Worm (Caenorhabditis elegans) whole organism, mixed stage, embryonic: ENCODE measurements around the gene C34C12.7.

Source experiments
- M03D4.4 ChIP-seq: sonication (generic microtip); optimal IDR thresholded peaks from 2 replicates; lab custom pipeline; 2017; ENCODE audit warnings: mild to moderate bottlenecking, missing genetic modification characterization, missing compliant biosample characterization
- blmp-1 ChIP-seq: fragments of 150-350 bp; optimal IDR thresholded peaks from 2 replicates; lab custom pipeline; 2014; ENCODE audit warnings: missing biosample characterization, missing genetic modification characterization
- ceh-39 ChIP-seq: fragments of 150-350 bp; optimal IDR thresholded peaks from 2 replicates; lab custom pipeline; 2014; ENCODE audit warnings: missing biosample characterization, missing genetic modification characterization
- ceh-43 ChIP-seq: fragments of 200-800 bp; sonication (Bioruptor generic); optimal IDR thresholded peaks from 2 replicates; lab custom pipeline; 2018; ENCODE audit warnings: mild to moderate bottlenecking, missing genetic modification characterization, moderate library complexity, missing compliant biosample characterization
- ceh-83 ChIP-seq: fragments of 200-800 bp; sonication (Bioruptor generic); optimal IDR thresholded peaks from 2 replicates; lab custom pipeline; 2018; ENCODE audit warnings: mild to moderate bottlenecking, missing genetic modification characterization, missing compliant biosample characterization
- ces-1 ChIP-seq: fragments of 150-350 bp; optimal IDR thresholded peaks from 2 replicates; lab custom pipeline; 2014; ENCODE audit warnings: missing biosample characterization, missing genetic modification reagents, missing genetic modification characterization
- drap-1 ChIP-seq: fragments of 200-800 bp; sonication (Bioruptor generic); optimal IDR thresholded peaks from 3 replicates; lab custom pipeline; 2018; ENCODE audit warnings: mild to moderate bottlenecking, missing genetic modification characterization, missing compliant biosample characterization
- elt-3 ChIP-seq: fragments of 150-350 bp; optimal IDR thresholded peaks from 2 replicates; lab custom pipeline; 2014; ENCODE audit warnings: missing biosample characterization, missing genetic modification characterization
- flh-1 ChIP-seq: fragments of 200-800 bp; sonication (Bioruptor generic); optimal IDR thresholded peaks from 2 replicates; lab custom pipeline; 2018; ENCODE audit warnings: mild to moderate bottlenecking, missing genetic modification characterization, moderate library complexity, missing compliant biosample characterization
- ham-2 ChIP-seq: fragments of 200-800 bp; sonication (Bioruptor generic); optimal IDR thresholded peaks from 2 replicates; lab custom pipeline; 2018; ENCODE audit warnings: mild to moderate bottlenecking, missing genetic modification characterization, missing compliant biosample characterization
- hlh-1 ChIP-seq: fragments of 150-350 bp; optimal IDR thresholded peaks from 2 replicates; lab custom pipeline; 2014; ENCODE audit warnings: missing biosample characterization, missing genetic modification reagents, missing genetic modification characterization
- lin-13 ChIP-seq: fragments of 150-350 bp; optimal IDR thresholded peaks from 2 replicates; lab custom pipeline; 2014; ENCODE audit warnings: missing biosample characterization, missing genetic modification characterization
- lin-32 ChIP-seq: fragments of 200-800 bp; sonication (Bioruptor generic); optimal IDR thresholded peaks from 2 replicates; lab custom pipeline; 2018; ENCODE audit warnings: mild to moderate bottlenecking, missing genetic modification characterization, missing compliant biosample characterization
- lsy-2 ChIP-seq: fragments of 150-350 bp; optimal IDR thresholded peaks from 2 replicates; lab custom pipeline; 2014; ENCODE audit warnings: missing biosample characterization, missing genetic modification characterization
- mab-5 ChIP-seq: fragments of 150-350 bp; optimal IDR thresholded peaks from 2 replicates; lab custom pipeline; 2014; ENCODE audit warnings: missing biosample characterization, missing genetic modification characterization
- mep-1 ChIP-seq: fragments of 150-350 bp; optimal IDR thresholded peaks from 2 replicates; lab custom pipeline; 2017; ENCODE audit warnings: missing biosample characterization, missing genetic modification reagents, missing genetic modification characterization, inconsistent platforms
- mls-2 ChIP-seq: sonication (generic microtip); optimal IDR thresholded peaks from 2 replicates; lab custom pipeline; 2016; ENCODE audit warnings: mild to moderate bottlenecking, missing genetic modification characterization, moderate library complexity, missing compliant biosample characterization
- nhr-237 ChIP-seq: fragments of 150-350 bp; optimal IDR thresholded peaks from 2 replicates; lab custom pipeline; 2014; ENCODE audit warnings: missing biosample characterization, missing genetic modification characterization
- nhr-28 ChIP-seq: fragments of 150-350 bp; optimal IDR thresholded peaks from 2 replicates; lab custom pipeline; 2014; ENCODE audit warnings: missing biosample characterization, missing genetic modification characterization
- nhr-76 ChIP-seq: sonication (generic microtip); optimal IDR thresholded peaks from 2 replicates; lab custom pipeline; 2017; ENCODE audit warnings: missing biosample characterization, missing genetic modification characterization
- pha-4 ChIP-seq: fragments of 150-350 bp; optimal IDR thresholded peaks from 2 replicates; lab custom pipeline; 2018; ENCODE audit warnings: missing biosample characterization, missing genetic modification reagents, missing genetic modification characterization
- sem-2 ChIP-seq: fragments of 200-800 bp; sonication (Bioruptor generic); optimal IDR thresholded peaks from 2 replicates; lab custom pipeline; 2018; ENCODE audit warnings: mild to moderate bottlenecking, missing genetic modification characterization, missing compliant biosample characterization
- snpc-4 ChIP-seq: fragments of 150-350 bp; optimal IDR thresholded peaks from 2 replicates; lab custom pipeline; 2014; ENCODE audit warnings: missing biosample characterization, missing genetic modification characterization
- sptf-1 ChIP-seq: sonication (generic microtip); optimal IDR thresholded peaks from 2 replicates; lab custom pipeline; 2017; ENCODE audit warnings: mild to moderate bottlenecking, missing genetic modification characterization, moderate library complexity, missing compliant biosample characterization
- tbx-8 ChIP-seq: fragments of 200-800 bp; sonication (Bioruptor generic); optimal IDR thresholded peaks from 2 replicates; lab custom pipeline; 2018; ENCODE audit warnings: mild to moderate bottlenecking, missing genetic modification characterization, moderate library complexity, missing compliant biosample characterization
- unc-120 ChIP-seq: sonication (generic microtip); optimal IDR thresholded peaks from 2 replicates; lab custom pipeline; 2017; ENCODE audit warnings: missing genetic modification characterization, missing compliant biosample characterization; ENCODE audit not compliant: poor library complexity, severe bottlenecking
- unc-39 ChIP-seq: fragments of 150-350 bp; optimal IDR thresholded peaks from 2 replicates; lab custom pipeline; 2014; ENCODE audit warnings: missing biosample characterization, missing genetic modification characterization
- unc-62 ChIP-seq: fragments of 150-350 bp; optimal IDR thresholded peaks from 2 replicates; lab custom pipeline; 2014; ENCODE audit warnings: missing biosample characterization, missing genetic modification reagents, missing genetic modification characterization
- zip-8 ChIP-seq: fragments of 150-350 bp; optimal IDR thresholded peaks from 2 replicates; lab custom pipeline; 2014; ENCODE audit warnings: missing biosample characterization, missing genetic modification characterization
- ztf-11 ChIP-seq: fragments of 150-350 bp; optimal IDR thresholded peaks from 2 replicates; lab custom pipeline; 2014; ENCODE audit warnings: missing biosample characterization, missing genetic modification characterization

C34C12.7 gene

ce11 chrIII:3471403-3472053 lies 16.6 kb downstream of the C34C12.7 start, which contains the start of gene rsu-1:
rsu-1 (plus strand) TSS chrIII:3472003.
- TF ChIP-seq ztf-11, result no peak
- TF ChIP-seq pha-4, result peak; percentile 48
- peak; percentile 42 for TF ChIP-seq M03D4.4 (tag; lab: Kevin White, UChicago)
- no peak for TF ChIP-seq ceh-39
- no peak for TF ChIP-seq drap-1 (GFP tag; lab: Kevin White, UChicago)
- peak; percentile 18 for TF ChIP-seq ces-1 (GFP tag; lab: Kevin White, UChicago)
- peak; percentile 33 for TF ChIP-seq nhr-237 (tag; lab: Kevin White, UChicago)
- peak; percentile 40 for TF ChIP-seq hlh-1 (tag; lab: Kevin White, UChicago)
- TF ChIP-seq flh-1, result no peak
- peak; percentile 60 for TF ChIP-seq lsy-2
- peak; percentile 32 for TF ChIP-seq blmp-1 (tag; lab: Kevin White, UChicago)
- no peak for TF ChIP-seq nhr-76 (tag; lab: Kevin White, UChicago)
- peak; percentile 81 for TF ChIP-seq unc-62 (GFP tag; lab: Kevin White, UChicago)
- TF ChIP-seq lin-13 (tag; lab: Kevin White, UChicago), result no peak
- peak; percentile 89 for TF ChIP-seq unc-120 (tag; lab: Kevin White, UChicago)
- no peak for TF ChIP-seq zip-8 (tag; lab: Kevin White, UChicago)
- no peak for TF ChIP-seq lin-32 (GFP tag; lab: Kevin White, UChicago)
- peak; percentile 61 for TF ChIP-seq mep-1 (tag; lab: Kevin White, UChicago)
- TF ChIP-seq, all 35 proteins: peak for 10

ce11 chrIII:3470973-3471372 lies 17.2 kb downstream of the C34C12.7 start:
- TF ChIP-seq drap-1 (GFP tag; lab: Kevin White, UChicago) (no peak), snpc-4 (no peak), ceh-83 (GFP tag; lab: Kevin White, UChicago) (no peak), unc-120 (tag; lab: Kevin White, UChicago) (no peak), sem-2 (GFP tag; lab: Kevin White, UChicago) (no peak), lin-32 (GFP tag; lab: Kevin White, UChicago) (no peak)

- TF ChIP-seq unc-120 (tag; lab: Kevin White, UChicago) (no peak), unc-62 (GFP tag; lab: Kevin White, UChicago) (peak; percentile 73), tbx-8 (GFP tag; lab: Kevin White, UChicago) (peak; percentile 41)
These were observed 17.7 kb downstream of the C34C12.7 start for ce11 chrIII:3470433-3470832.

ce11 chrIII:3469646-3470045 lies 18.5 kb downstream of the C34C12.7 start, which contains the start of gene smim-14:
smim-14 (minus strand) TSS chrIII:3469746.
- TF ChIP-seq elt-3 (tag; lab: Kevin White, UChicago), result no peak
- no peak for TF ChIP-seq ham-2 (GFP tag; lab: Kevin White, UChicago)
- TF ChIP-seq mls-2 (tag; lab: Kevin White, UChicago), result no peak
- no peak for TF ChIP-seq nhr-237 (tag; lab: Kevin White, UChicago)
- no peak for TF ChIP-seq lsy-2
- TF ChIP-seq tbx-8 (GFP tag; lab: Kevin White, UChicago), result no peak
- TF ChIP-seq mab-5 (tag; lab: Kevin White, UChicago), result no peak
- TF ChIP-seq, all 35 proteins: peak for 0

- TF ChIP-seq nhr-237 (tag; lab: Kevin White, UChicago), result no peak
- TF ChIP-seq sptf-1 (tag; lab: Kevin White, UChicago), result no peak
These were observed 19.8 kb downstream of the C34C12.7 start for ce11 chrIII:3468384-3468783.

- TF ChIP-seq nhr-28 (tag; lab: Kevin White, UChicago), result no peak
- TF ChIP-seq blmp-1 (tag; lab: Kevin White, UChicago), result no peak
- TF ChIP-seq lin-32 (GFP tag; lab: Kevin White, UChicago), result no peak
- no peak for TF ChIP-seq ceh-43 (GFP tag; lab: Kevin White, UChicago)
- TF ChIP-seq unc-39 (tag; lab: Kevin White, UChicago), result no peak
- no peak for TF ChIP-seq ham-2 (GFP tag; lab: Kevin White, UChicago)
- TF ChIP-seq ztf-11, result no peak
- no peak for TF ChIP-seq mab-5 (tag; lab: Kevin White, UChicago)
- no peak for TF ChIP-seq lsy-2
These were observed 21.1 kb downstream of the C34C12.7 start for ce11 chrIII:3467013-3467412.
